Worm (Caenorhabditis elegans) whole organism, L3 larva: Measurements from ENCODE around the gene ctsa-4.2.
A peak's percentile ranks its signal among the peaks of the same experiment; 100 is the strongest.

Experiments used
- R02D3.7 ChIP-seq: fragments of 150-350 bp; optimal IDR thresholded peaks from 2 replicates; lab custom pipeline; 2014; ENCODE audit warnings: missing biosample characterization, missing genetic modification characterization
- ZK546.5 ChIP-seq: sonication (generic microtip); optimal IDR thresholded peaks from 2 replicates; lab custom pipeline; 2017; ENCODE audit warnings: missing biosample characterization, missing genetic modification characterization
- aly-2 ChIP-seq: fragments of 150-350 bp; optimal IDR thresholded peaks from 2 replicates; lab custom pipeline; 2014; ENCODE audit warnings: missing biosample characterization, missing genetic modification characterization
- ama-1 ChIP-seq: fragments of 150-350 bp; optimal IDR thresholded peaks from 2 replicates; lab custom pipeline; 2018
- ceh-16 ChIP-seq: sonication (generic microtip); optimal IDR thresholded peaks from 2 replicates; lab custom pipeline; 2017; ENCODE audit warnings: missing biosample characterization, missing genetic modification characterization
- ceh-28 ChIP-seq: fragments of 150-350 bp; optimal IDR thresholded peaks from 2 replicates; lab custom pipeline; 2014; ENCODE audit warnings: missing biosample characterization, missing genetic modification reagents, missing genetic modification characterization
- ceh-82 ChIP-seq: fragments of 150-350 bp; optimal IDR thresholded peaks from 2 replicates; lab custom pipeline; 2014; ENCODE audit warnings: missing biosample characterization, missing genetic modification characterization
- ceh-9 ChIP-seq: sonication (generic microtip); optimal IDR thresholded peaks from 2 replicates; lab custom pipeline; 2018; ENCODE audit warnings: missing biosample characterization, missing genetic modification characterization
- daf-12 ChIP-seq: fragments of 150-350 bp; optimal IDR thresholded peaks from 2 replicates; lab custom pipeline; 2014; ENCODE audit warnings: missing biosample characterization, missing genetic modification reagents, missing genetic modification characterization
- egl-27 ChIP-seq: sonication (generic microtip); optimal IDR thresholded peaks from 4 replicates; lab custom pipeline; 2017; ENCODE audit warnings: missing biosample characterization, missing genetic modification reagents, missing genetic modification characterization
- egl-5 ChIP-seq: fragments of 150-350 bp; optimal IDR thresholded peaks from 2 replicates; lab custom pipeline; 2017; ENCODE audit warnings: missing biosample characterization, missing genetic modification reagents, missing genetic modification characterization, inconsistent platforms
- elt-1 ChIP-seq: fragments of 150-350 bp; optimal IDR thresholded peaks from 2 replicates; lab custom pipeline; 2014; ENCODE audit warnings: missing biosample characterization, missing genetic modification characterization
- elt-2 ChIP-seq: sonication (generic microtip); optimal IDR thresholded peaks from 2 replicates; lab custom pipeline; 2016; ENCODE audit warnings: missing genetic modification reagents, mild to moderate bottlenecking, missing genetic modification characterization, missing compliant biosample characterization
- elt-3 ChIP-seq, 3 experiments: fragments of 150-350 bp in 1 of 3; sonication (generic microtip) in 2 of 3; optimal IDR thresholded peaks; 2 replicates in 2 of 3; 4 replicates in 1 of 3; lab custom pipeline; 2014 to 2017; ENCODE audit warnings: missing biosample characterization in 3 of 3, missing genetic modification characterization in 3 of 3
- eor-1 ChIP-seq, 2 experiments: fragments of 150-350 bp; optimal IDR thresholded peaks; 2 replicates each; lab custom pipeline; 2014 to 2018; ENCODE audit warnings: missing biosample characterization in 2 of 2, missing genetic modification characterization in 2 of 2
- fkh-10 ChIP-seq: sonication (generic microtip); optimal IDR thresholded peaks from 2 replicates; lab custom pipeline; 2017; ENCODE audit warnings: missing biosample characterization, missing genetic modification reagents, missing genetic modification characterization
- fkh-2 ChIP-seq: fragments of 150-350 bp; optimal IDR thresholded peaks from 2 replicates; lab custom pipeline; 2014; ENCODE audit warnings: missing biosample characterization, missing genetic modification reagents, missing genetic modification characterization
- fos-1 ChIP-seq: fragments of 150-350 bp; optimal IDR thresholded peaks from 2 replicates; lab custom pipeline; 2014; ENCODE audit warnings: missing biosample characterization, missing genetic modification characterization
- hmg-11 ChIP-seq: sonication (generic microtip); optimal IDR thresholded peaks from 2 replicates; lab custom pipeline; 2016; ENCODE audit warnings: missing genetic modification characterization, missing compliant biosample characterization
- lin-15B ChIP-seq: fragments of 150-350 bp; optimal IDR thresholded peaks from 2 replicates; lab custom pipeline; 2014; ENCODE audit warnings: missing biosample characterization, missing genetic modification characterization
- lin-39 ChIP-seq: fragments of 150-350 bp; optimal IDR thresholded peaks from 2 replicates; lab custom pipeline; 2018; ENCODE audit warnings: missing biosample characterization, missing genetic modification reagents, missing genetic modification characterization
- lsy-12 ChIP-seq: sonication (generic microtip); optimal IDR thresholded peaks from 2 replicates; lab custom pipeline; 2016; ENCODE audit warnings: mild to moderate bottlenecking, missing genetic modification characterization, missing compliant biosample characterization
- mdl-1 ChIP-seq: fragments of 150-350 bp; optimal IDR thresholded peaks from 2 replicates; lab custom pipeline; 2014; ENCODE audit warnings: missing biosample characterization, missing genetic modification characterization
- mml-1 ChIP-seq: fragments of 150-350 bp; sonication (generic microtip); optimal IDR thresholded peaks from 3 replicates; lab custom pipeline; 2014; ENCODE audit warnings: missing biosample characterization, missing genetic modification characterization
- nfya-1 ChIP-seq: sonication (generic microtip); optimal IDR thresholded peaks from 2 replicates; lab custom pipeline; 2017; ENCODE audit warnings: missing genetic modification characterization, mild to moderate bottlenecking, missing compliant biosample characterization, antibody characterized with exemption, moderate library complexity; ENCODE audit not compliant: insufficient read depth
- nhr-11 ChIP-seq: fragments of 150-350 bp; optimal IDR thresholded peaks from 2 replicates; lab custom pipeline; 2014; ENCODE audit warnings: missing biosample characterization, missing genetic modification characterization
- nhr-12 ChIP-seq: fragments of 150-350 bp; optimal IDR thresholded peaks from 2 replicates; lab custom pipeline; 2014; ENCODE audit warnings: missing biosample characterization, missing genetic modification characterization
- nhr-23 ChIP-seq: fragments of 150-350 bp; optimal IDR thresholded peaks from 2 replicates; lab custom pipeline; 2014; ENCODE audit warnings: missing biosample characterization, missing genetic modification reagents, missing genetic modification characterization
- nhr-237 ChIP-seq: fragments of 150-350 bp; optimal IDR thresholded peaks from 2 replicates; lab custom pipeline; 2014; ENCODE audit warnings: missing biosample characterization, missing genetic modification characterization
- nhr-25 ChIP-seq: sonication (generic microtip); optimal IDR thresholded peaks from 2 replicates; lab custom pipeline; 2017; ENCODE audit warnings: missing biosample characterization, missing genetic modification characterization
- nhr-28 ChIP-seq: fragments of 150-350 bp; optimal IDR thresholded peaks from 2 replicates; lab custom pipeline; 2014; ENCODE audit warnings: missing biosample characterization, missing genetic modification characterization
- nhr-43 ChIP-seq: sonication (generic microtip); optimal IDR thresholded peaks from 2 replicates; lab custom pipeline; 2016; ENCODE audit warnings: mild to moderate bottlenecking, missing genetic modification characterization, missing compliant biosample characterization; ENCODE audit not compliant: poor library complexity, severe bottlenecking
- nhr-67 ChIP-seq: fragments of 150-350 bp; optimal IDR thresholded peaks from 2 replicates; lab custom pipeline; 2014; ENCODE audit warnings: missing biosample characterization, missing genetic modification characterization
- nhr-76 ChIP-seq: fragments of 150-350 bp; sonication (generic microtip); optimal IDR thresholded peaks from 5 replicates; lab custom pipeline; 2014; ENCODE audit warnings: missing biosample characterization, missing genetic modification characterization
- nhr-77 ChIP-seq: fragments of 150-350 bp; optimal IDR thresholded peaks from 2 replicates; lab custom pipeline; 2014; ENCODE audit warnings: missing biosample characterization, missing genetic modification characterization
- pha-4 ChIP-seq: fragments of 150-350 bp; optimal IDR thresholded peaks from 2 replicates; lab custom pipeline; 2014; ENCODE audit warnings: missing biosample characterization, missing genetic modification reagents, missing genetic modification characterization
- pqm-1 ChIP-seq: fragments of 150-350 bp; optimal IDR thresholded peaks from 2 replicates; lab custom pipeline; 2017; ENCODE audit warnings: missing biosample characterization, missing genetic modification characterization, inconsistent platforms
- sea-2 ChIP-seq: fragments of 150-350 bp; sonication (generic microtip); optimal IDR thresholded peaks from 4 replicates; lab custom pipeline; 2014; ENCODE audit warnings: missing biosample characterization, missing genetic modification reagents, missing genetic modification characterization
- skn-1 ChIP-seq: fragments of 150-350 bp; optimal IDR thresholded peaks from 2 replicates; lab custom pipeline; 2014; ENCODE audit warnings: missing biosample characterization, missing genetic modification characterization
- snpc-4 ChIP-seq: fragments of 150-350 bp; optimal IDR thresholded peaks from 2 replicates; lab custom pipeline; 2014; ENCODE audit warnings: missing biosample characterization, missing genetic modification characterization
- tbx-2 ChIP-seq: sonication (generic microtip); optimal IDR thresholded peaks from 2 replicates; lab custom pipeline; 2016; ENCODE audit warnings: mild to moderate bottlenecking, missing genetic modification characterization, missing compliant biosample characterization
- unc-39 ChIP-seq: sonication (generic microtip); optimal IDR thresholded peaks from 4 replicates; lab custom pipeline; 2017; ENCODE audit warnings: missing biosample characterization, missing genetic modification characterization
- unc-62 ChIP-seq: fragments of 150-350 bp; sonication (generic microtip); optimal IDR thresholded peaks from 4 replicates; lab custom pipeline; 2014; ENCODE audit warnings: missing biosample characterization, missing genetic modification reagents, missing genetic modification characterization
- zag-1 ChIP-seq: fragments of 150-350 bp; optimal IDR thresholded peaks from 2 replicates; lab custom pipeline; 2014; ENCODE audit warnings: missing biosample characterization, missing genetic modification characterization
- ztf-11 ChIP-seq: fragments of 150-350 bp; optimal IDR thresholded peaks from 2 replicates; lab custom pipeline; 2014; ENCODE audit warnings: missing biosample characterization, missing genetic modification characterization
- ztf-4 ChIP-seq: fragments of 150-350 bp; optimal IDR thresholded peaks from 2 replicates; lab custom pipeline; 2014; ENCODE audit warnings: missing biosample characterization, missing genetic modification characterization

ctsa-4.2 gene

DNA sequence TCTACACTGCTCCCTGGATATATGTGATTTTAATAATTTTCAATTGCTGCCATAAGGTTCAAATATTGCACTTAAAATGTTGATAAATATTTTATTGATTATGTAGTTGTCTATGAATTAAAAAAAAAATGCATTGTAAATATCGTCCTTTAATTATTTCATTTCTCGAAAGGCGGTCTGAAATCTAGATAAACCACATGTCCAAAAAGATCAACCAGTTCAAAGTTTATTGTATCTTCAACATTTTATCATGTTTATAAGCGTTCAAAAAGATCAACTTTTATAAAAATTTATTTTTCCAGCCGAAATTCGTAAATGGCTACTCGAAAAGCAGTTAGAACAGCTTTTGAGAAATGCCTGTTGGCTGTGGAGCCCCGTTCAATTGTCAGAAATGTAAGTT, 7.6 kb downstream of the ctsa-4.2 start, which contains the start of gene C13B9.2:
Gene C13B9.2, plus strand, starts transcription at position 301 of the 400 bp plus-strand sequence.
- TF ChIP-seq egl-5 (tag; lab: Kevin White, UChicago): no peak
- no peak for TF ChIP-seq fkh-2 (tag; lab: Kevin White, UChicago)
- TF ChIP-seq nhr-77 (tag; lab: Kevin White, UChicago): no peak
- no peak for TF ChIP-seq ceh-28 (tag; lab: Kevin White, UChicago)
- no peak for TF ChIP-seq ceh-16
- TF ChIP-seq lin-15B (tag; lab: Kevin White, UChicago): no peak
- no peak for TF ChIP-seq unc-62 (GFP tag; lab: Kevin White, UChicago)
- no peak for TF ChIP-seq egl-27 (tag; lab: Kevin White, UChicago)
- TF ChIP-seq skn-1 (tag; lab: Kevin White, UChicago): no peak
- TF ChIP-seq nhr-12: no peak
- TF ChIP-seq elt-3 (tag; optimal IDR thresholded peaks at IDR 0.05; lab: Kevin White, UChicago): no peak
- TF ChIP-seq hmg-11 (tag; lab: Kevin White, UChicago): no peak
- TF ChIP-seq zag-1 (tag; lab: Kevin White, UChicago): no peak
- no peak for TF ChIP-seq elt-2 (tag; lab: Kevin White, UChicago)
- TF ChIP-seq mml-1 (tag; lab: Kevin White, UChicago): no peak
- no peak for TF ChIP-seq nhr-76
- TF ChIP-seq, all 47 proteins: peak for 0

DNA sequence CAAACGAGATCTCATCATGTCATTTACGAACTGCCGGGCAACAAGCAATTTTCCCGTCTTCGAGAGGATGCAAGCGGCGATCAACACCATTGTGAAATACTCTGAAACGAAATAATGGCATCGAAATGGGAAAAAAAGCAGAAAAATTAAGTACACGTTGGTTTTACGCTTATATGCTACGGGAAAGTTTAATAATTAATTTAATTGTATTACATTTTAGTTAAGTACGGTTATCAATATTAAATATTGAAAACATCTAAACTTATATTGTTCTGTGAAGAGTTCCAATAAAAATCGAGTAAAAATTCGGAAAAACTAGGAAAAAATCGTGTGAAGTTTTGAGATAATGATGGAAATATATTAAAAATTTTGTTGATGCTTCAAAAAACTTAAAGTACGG, 12.5 kb downstream of the ctsa-4.2 start, which contains the start of gene copd-1:
Gene copd-1, minus strand, starts transcription at position 101 of the 400 bp plus-strand sequence.
- TF ChIP-seq snpc-4 (tag; lab: Kevin White, UChicago): no peak
- no peak for TF ChIP-seq lin-39 (tag; lab: Kevin White, UChicago)
- TF ChIP-seq nhr-67 (tag; lab: Kevin White, UChicago): no peak
- TF ChIP-seq unc-62 (GFP tag; lab: Kevin White, UChicago): no peak
- no peak for TF ChIP-seq nhr-11 (tag; lab: Kevin White, UChicago)
- TF ChIP-seq nhr-237 (tag; lab: Kevin White, UChicago): no peak
- TF ChIP-seq nfya-1 (tag; lab: Kevin White, UChicago): no peak
- TF ChIP-seq egl-27 (tag; lab: Kevin White, UChicago): no peak
- TF ChIP-seq pqm-1: no peak
- no peak for TF ChIP-seq eor-1 (tag; optimal IDR thresholded peaks at IDR 0.05; lab: Kevin White, UChicago)
- TF ChIP-seq ztf-11 (tag; lab: Kevin White, UChicago): no peak
- no peak for TF ChIP-seq unc-39 (tag; lab: Kevin White, UChicago)
- TF ChIP-seq ZK546.5: no peak

- TF ChIP-seq unc-62 (GFP tag; lab: Kevin White, UChicago) (no peak), snpc-4 (tag; lab: Kevin White, UChicago) (peak; percentile 12), fkh-2 (tag; lab: Kevin White, UChicago) (no peak), lin-15B (tag; lab: Kevin White, UChicago) (peak; percentile 84), tbx-2 (tag; lab: Kevin White, UChicago) (no peak), lsy-12 (no peak), nhr-23 (tag; lab: Kevin White, UChicago) (peak; percentile 54), egl-5 (tag; lab: Kevin White, UChicago) (no peak), nhr-28 (tag; lab: Kevin White, UChicago) (no peak), mml-1 (tag; lab: Kevin White, UChicago) (no peak), R02D3.7 (tag; lab: Kevin White, UChicago) (no peak), nhr-67 (tag; lab: Kevin White, UChicago) (no peak), skn-1 (tag; lab: Kevin White, UChicago) (no peak), nhr-25 (tag; lab: Kevin White, UChicago) (peak; percentile 0), nhr-43 (tag; lab: Kevin White, UChicago) (peak; percentile 14), pha-4 (tag; lab: Kevin White, UChicago) (peak; percentile 59), eor-1 (tag; optimal IDR thresholded peaks at IDR 0.05; lab: Kevin White, UChicago) (no peak), nhr-11 (tag; lab: Kevin White, UChicago) (no peak), nfya-1 (tag; lab: Kevin White, UChicago) (peak; percentile 65), fkh-10 (GFP tag; lab: Kevin White, UChicago) (no peak), ceh-9 (tag; lab: Kevin White, UChicago) (no peak), lin-39 (tag; lab: Kevin White, UChicago) (no peak), nhr-237 (tag; lab: Kevin White, UChicago) (no peak), pqm-1 (peak; percentile 10), elt-3 (tag; optimal IDR thresholded peaks at IDR 0.05; lab: Kevin White, UChicago) (no peak), mdl-1 (no peak), fos-1 (tag; lab: Kevin White, UChicago) (no peak), ZK546.5 (no peak), sea-2 (GFP tag; lab: Kevin White, UChicago) (no peak), elt-1 (tag; lab: Kevin White, UChicago) (no peak), ztf-4 (no peak), egl-27 (tag; lab: Kevin White, UChicago) (no peak), unc-39 (tag; lab: Kevin White, UChicago) (no peak), ztf-11 (tag; lab: Kevin White, UChicago) (no peak), ceh-16 (no peak), daf-12 (tag; lab: Kevin White, UChicago) (no peak), nhr-12 (no peak), elt-2 (tag; lab: Kevin White, UChicago) (peak; percentile 23), hmg-11 (tag; lab: Kevin White, UChicago) (peak; percentile 77), ama-1 (lab: Kevin White, UChicago) (no peak), ceh-82 (tag; lab: Kevin White, UChicago) (no peak), ceh-28 (tag; lab: Kevin White, UChicago) (no peak), aly-2 (tag; lab: Kevin White, UChicago) (no peak)
Measured at ce11 chrIII:6625317-6625716, 13.0 kb downstream of the ctsa-4.2 start.
